Worm (Caenorhabditis elegans) whole organism, early embryonic: ENCODE results near the gene F37H8.6.
A peak's percentile ranks its signal among the peaks of the same experiment; 100 is the strongest.

Experiments used
- B0310.2 ChIP-seq: sonication (generic microtip); optimal IDR thresholded peaks from 2 replicates; lab custom pipeline; 2016; ENCODE audit warnings: mild to moderate bottlenecking, missing genetic modification characterization, missing compliant biosample characterization
- F13C5.2 ChIP-seq: sonication (generic microtip); optimal IDR thresholded peaks from 2 replicates; lab custom pipeline; 2017; ENCODE audit warnings: mild to moderate bottlenecking, missing genetic modification characterization, inconsistent platforms, missing compliant biosample characterization
- aly-1 ChIP-seq: sonication (generic microtip); optimal IDR thresholded peaks from 2 replicates; lab custom pipeline; 2016; ENCODE audit warnings: missing genetic modification characterization, missing compliant biosample characterization
- ama-1 ChIP-seq: fragments of 150-350 bp; optimal IDR thresholded peaks from 2 replicates; lab custom pipeline; 2014
- ceh-13 ChIP-seq: fragments of 200-800 bp; sonication (Bioruptor generic); optimal IDR thresholded peaks from 2 replicates; lab custom pipeline; 2018; ENCODE audit warnings: mild to moderate bottlenecking, missing genetic modification characterization, missing compliant biosample characterization
- ceh-36 ChIP-seq: sonication (generic microtip); optimal IDR thresholded peaks from 2 replicates; lab custom pipeline; 2016; ENCODE audit warnings: missing genetic modification characterization, inconsistent platforms, missing compliant biosample characterization
- sea-1 ChIP-seq: fragments of 200-800 bp; sonication (Bioruptor generic); conservative IDR thresholded peaks from 2 replicates; pipeline ENCODE4 v1.3.6; 2022; ENCODE audit warnings: missing genetic modification characterization, missing compliant biosample characterization

F37H8.6 gene

DNA sequence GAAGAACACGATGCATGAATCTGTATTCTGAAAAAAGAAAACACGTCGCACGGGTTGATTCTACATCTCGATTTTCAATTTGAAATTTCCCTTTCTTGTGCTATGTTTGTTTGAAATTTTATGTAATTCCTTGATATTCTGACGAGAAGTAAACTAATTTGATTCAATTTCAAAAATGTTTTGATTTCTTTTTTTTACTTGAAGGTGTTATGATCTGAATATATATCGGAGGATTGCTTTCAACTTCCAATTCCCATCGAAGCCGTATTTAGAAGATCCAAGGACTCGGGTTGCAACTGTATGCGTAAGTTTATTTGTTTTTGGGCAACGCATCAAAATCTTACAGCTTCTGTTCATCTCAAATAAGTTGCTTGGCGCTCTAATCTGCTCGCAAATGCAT is 49.9 kb downstream of the F37H8.6 start, which contains the start of gene F40F8.1:
F40F8.1 (plus strand) TSS at position 301 of the 400 bp plus-strand sequence.
- TF ChIP-seq ceh-13 (GFP tag; lab: Kevin White, UChicago) = no peak
- no peak for TF ChIP-seq ceh-36
- TF ChIP-seq ama-1 (lab: Kevin White, UChicago) = no peak
- TF ChIP-seq aly-1 (tag; lab: Kevin White, UChicago) = no peak
- TF ChIP-seq B0310.2 (tag; lab: Kevin White, UChicago) = no peak

DNA sequence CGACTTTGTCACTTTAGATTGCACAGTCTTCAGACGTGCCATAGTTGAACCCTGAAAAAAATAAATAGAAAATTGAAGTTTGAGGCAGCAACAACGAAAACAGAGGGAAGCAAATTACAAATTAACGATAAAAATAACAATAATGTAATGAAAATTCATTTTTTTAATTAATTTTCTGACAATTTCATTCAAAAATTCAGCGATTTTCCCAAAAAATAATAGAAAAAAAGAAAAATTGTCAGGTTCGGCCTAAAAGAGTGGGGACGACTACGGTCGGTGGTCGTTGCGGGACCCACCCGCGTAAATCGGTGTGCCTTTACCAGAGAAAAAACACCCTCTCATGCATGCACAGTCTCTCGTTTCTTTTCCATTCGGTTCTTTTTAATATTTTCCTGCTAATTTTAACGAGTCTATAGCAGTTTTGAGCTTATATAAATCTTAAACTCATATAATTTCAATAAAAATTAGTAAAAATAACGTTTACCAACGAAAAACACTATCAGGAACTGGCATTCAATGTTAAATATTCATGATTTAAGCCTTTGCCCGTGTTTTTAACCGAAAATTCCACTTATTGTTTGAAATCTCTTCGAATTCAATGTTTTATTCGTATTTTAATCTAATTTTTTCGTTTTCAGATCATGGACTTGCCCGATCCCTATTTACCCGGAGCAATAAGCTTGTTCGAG is 50.8 kb downstream of the F37H8.6 start, which contains the start of the genes rps-9 and lsm-1:
rps-9 (minus strand) TSS at position 51 of the 689 bp plus-strand sequence.
lsm-1 (plus strand) TSS at position 639 of the 689 bp plus-strand sequence.
- TF ChIP-seq sea-1 (no peak), F13C5.2 (tag; lab: Kevin White, UChicago) (peak; percentile 29)
